Worm (Caenorhabditis elegans) whole organism, late embryonic: ENCODE measurements around the gene riok-3.

ENCODE experiments used
- C38D4.7 ChIP-seq: fragments of 200-800 bp; sonication (Bioruptor generic); optimal IDR thresholded peaks from 2 replicates; lab custom pipeline; 2018; ENCODE audit warnings: mild to moderate bottlenecking, missing genetic modification characterization, moderate library complexity, missing compliant biosample characterization
- K09A11.1 ChIP-seq: sonication (generic microtip); optimal IDR thresholded peaks from 2 replicates; lab custom pipeline; 2017; ENCODE audit warnings: antibody characterized with exemption, mild to moderate bottlenecking, missing genetic modification characterization, missing compliant biosample characterization; ENCODE audit not compliant: insufficient read depth
- fax-1 ChIP-seq: sonication (generic microtip); optimal IDR thresholded peaks from 2 replicates; lab custom pipeline; 2016; ENCODE audit warnings: missing genotype, missing genetic modification characterization, missing compliant biosample characterization
- fkh-6 ChIP-seq: sonication (generic microtip); optimal IDR thresholded peaks from 2 replicates; lab custom pipeline; 2016; ENCODE audit warnings: missing genetic modification characterization, missing compliant biosample characterization
- pqm-1 ChIP-seq: sonication (generic microtip); optimal IDR thresholded peaks from 2 replicates; lab custom pipeline; 2016; ENCODE audit warnings: missing genetic modification characterization, missing compliant biosample characterization
- ref-2 ChIP-seq: sonication (generic microtip); optimal IDR thresholded peaks from 2 replicates; lab custom pipeline; 2016; ENCODE audit warnings: missing genetic modification characterization, missing compliant biosample characterization
- unc-55 ChIP-seq: sonication (generic microtip); optimal IDR thresholded peaks from 2 replicates; lab custom pipeline; 2017; ENCODE audit warnings: missing biosample characterization, missing genetic modification reagents, missing genetic modification characterization

ce11 chrIII:9826005-9826404 lies 21.2 kb upstream of the riok-3 start:
- TF ChIP-seq ref-2 (tag; lab: Kevin White, UChicago) (no peak), pqm-1 (tag; lab: Kevin White, UChicago) (no peak), K09A11.1 (tag; lab: Kevin White, UChicago) (no peak), C38D4.7 (GFP tag; lab: Kevin White, UChicago) (no peak), unc-55 (GFP tag; lab: Kevin White, UChicago) (no peak), fax-1 (tag; lab: Kevin White, UChicago) (no peak), fkh-6 (tag; lab: Kevin White, UChicago) (no peak)
